Worm (Caenorhabditis elegans) whole organism, midembryonic: ENCODE results near the gene sam-10.

Experiments
- T22C8.4 ChIP-seq: fragments of 200-800 bp; sonication (Bioruptor generic); IDR thresholded peaks from 2 replicates; pipeline ENCODE4 v1.3.6; 2022; ENCODE audit warnings: missing genetic modification characterization, missing compliant biosample characterization
- cog-1 ChIP-seq: sonication (generic microtip); optimal IDR thresholded peaks from 2 replicates; lab custom pipeline; 2016; ENCODE audit warnings: missing genetic modification characterization, missing compliant biosample characterization
- flt-1 ChIP-seq: fragments of 200-800 bp; sonication (Bioruptor generic); IDR thresholded peaks from 2 replicates; pipeline ENCODE4 v1.3.6; 2022; ENCODE audit warnings: missing genetic modification characterization, missing compliant biosample characterization
- klf-2 ChIP-seq: fragments of 200-800 bp; sonication (Bioruptor generic); conservative IDR thresholded peaks from 2 replicates; pipeline ENCODE4 v1.3.6; 2022; ENCODE audit warnings: missing genetic modification reagents, missing genetic modification characterization, missing compliant biosample characterization
- med-1 ChIP-seq: sonication (generic microtip); optimal IDR thresholded peaks from 2 replicates; lab custom pipeline; 2017; ENCODE audit warnings: missing genetic modification characterization, mild to moderate bottlenecking, missing compliant biosample characterization, antibody characterized with exemption, missing genetic modification reagents; ENCODE audit not compliant: insufficient read depth
- ref-1 ChIP-seq: fragments of 200-800 bp; sonication (Bioruptor generic); conservative IDR thresholded peaks from 2 replicates; pipeline ENCODE4 v1.3.6; 2022; ENCODE audit warnings: missing genetic modification reagents, missing genetic modification characterization, missing compliant biosample characterization
- ztf-23 ChIP-seq: fragments of 200-800 bp; sonication (Bioruptor generic); IDR thresholded peaks from 2 replicates; pipeline ENCODE4 v1.3.6; 2022; ENCODE audit warnings: missing genetic modification reagents, missing genetic modification characterization, missing compliant biosample characterization
- ztf-29 ChIP-seq: fragments of 200-800 bp; sonication (Bioruptor generic); IDR thresholded peaks from 2 replicates; pipeline ENCODE4 v1.3.6; 2022; ENCODE audit warnings: missing genetic modification reagents, missing genetic modification characterization, missing compliant biosample characterization

ce11 chrII:13320811-13321210, 9.5 kb downstream of the sam-10 start, which contains the start of gene mac-1:
- TF ChIP-seq ztf-29 (GFP tag; lab: Robert Waterston, UW) (no peak), klf-2 (GFP tag; lab: Robert Waterston, UW) (no peak), T22C8.4 (GFP tag; lab: Robert Waterston, UW) (no peak), med-1 (GFP tag; lab: Kevin White, UChicago) (no peak), ref-1 (GFP tag; lab: Robert Waterston, UW) (no peak), ztf-23 (GFP tag; lab: Robert Waterston, UW) (no peak), flt-1 (no peak), cog-1 (no peak)
